Fruit fly (Drosophila melanogaster): ENCODE measurements around the gene CG14082.

CG14082 gene

dm6 chr3L:19138925-19139503 is at the start of gene CG14082:
CG14082 (minus strand) TSS chr3L:19138975.
- TF ChIP-seq CG17801 (GFP tag; optimal IDR thresholded peaks at IDR 0.05; ENCODE audit: partially characterized antibody) = no peak

- TF ChIP-seq CG17801 (GFP tag; optimal IDR thresholded peaks at IDR 0.05; ENCODE audit: partially characterized antibody) = no peak
Measured at dm6 chr3L:19187478-19187877, 48.7 kb upstream of the CG14082 start.

dm6 chr3L:19184042-19184743 is 45.4 kb upstream of the CG14082 start:
- no peak for TF ChIP-seq CG17801 (GFP tag; optimal IDR thresholded peaks at IDR 0.05; ENCODE audit: partially characterized antibody)

- TF ChIP-seq CG17801 (GFP tag; optimal IDR thresholded peaks at IDR 0.05; ENCODE audit: partially characterized antibody) = no peak
Measured at dm6 chr3L:19182490-19182889, 43.7 kb upstream of the CG14082 start.

dm6 chr3L:19182067-19182466 is 43.3 kb upstream of the CG14082 start:
- TF ChIP-seq CG17801 (GFP tag; optimal IDR thresholded peaks at IDR 0.05; ENCODE audit: partially characterized antibody) = no peak

- TF ChIP-seq CG17801 (GFP tag; optimal IDR thresholded peaks at IDR 0.05; ENCODE audit: partially characterized antibody) = no peak
Measured at dm6 chr3L:19181040-19181439, 42.3 kb upstream of the CG14082 start.

- no peak for TF ChIP-seq CG17801 (GFP tag; optimal IDR thresholded peaks at IDR 0.05; ENCODE audit: partially characterized antibody)
Measured at dm6 chr3L:19179138-19179782, 40.5 kb upstream of the CG14082 start.

dm6 chr3L:19177929-19178328 is 39.2 kb upstream of the CG14082 start:
- TF ChIP-seq CG17801 (GFP tag; optimal IDR thresholded peaks at IDR 0.05; ENCODE audit: partially characterized antibody) = no peak

- TF ChIP-seq CG17801 (GFP tag; optimal IDR thresholded peaks at IDR 0.05; ENCODE audit: partially characterized antibody) = no peak
Measured at dm6 chr3L:19176626-19177025, 37.9 kb upstream of the CG14082 start.

dm6 chr3L:19175368-19175767 is 36.6 kb upstream of the CG14082 start:
- TF ChIP-seq CG17801 (GFP tag; optimal IDR thresholded peaks at IDR 0.05; ENCODE audit: partially characterized antibody) = no peak

dm6 chr3L:19174722-19175121 is 35.9 kb upstream of the CG14082 start:
- TF ChIP-seq CG17801 (GFP tag; optimal IDR thresholded peaks at IDR 0.05; ENCODE audit: partially characterized antibody) = no peak

- no peak for TF ChIP-seq CG17801 (GFP tag; optimal IDR thresholded peaks at IDR 0.05; ENCODE audit: partially characterized antibody)
Measured at dm6 chr3L:19174216-19174706, 35.5 kb upstream of the CG14082 start.

- TF ChIP-seq CG17801 (GFP tag; optimal IDR thresholded peaks at IDR 0.05; ENCODE audit: partially characterized antibody) = no peak
Measured at dm6 chr3L:19173084-19173720, 34.4 kb upstream of the CG14082 start.

dm6 chr3L:19172192-19172824 is 33.5 kb upstream of the CG14082 start:
- TF ChIP-seq CG17801 (GFP tag; optimal IDR thresholded peaks at IDR 0.05; ENCODE audit: partially characterized antibody) = no peak
